Fruit fly (Drosophila melanogaster) whole organism, wandering third instar larva: ENCODE measurements around the gene hid.

Experiments used
- Abd-B ChIP-seq: fragments of >200 bp; optimal IDR thresholded peaks from 2 replicates; lab custom pipeline; 2017; ENCODE audit warnings: missing biosample characterization, missing genetic modification characterization
- CG32264 ChIP-seq: fragments of 200-800 bp; sonication (Bioruptor generic); optimal IDR thresholded peaks from 2 replicates; lab custom pipeline; 2016; ENCODE audit warnings: missing biosample characterization, missing genetic modification characterization
- CG9705 ChIP-seq: fragments of 200-800 bp; sonication (Bioruptor generic); optimal IDR thresholded peaks from 2 replicates; lab custom pipeline; 2018; ENCODE audit warnings: missing biosample characterization, mild to moderate bottlenecking, missing genetic modification characterization
- CrebA ChIP-seq: fragments of 200-800 bp; sonication (Bioruptor generic); optimal IDR thresholded peaks from 2 replicates; lab custom pipeline; 2016; ENCODE audit warnings: missing biosample characterization, mild to moderate bottlenecking, missing genetic modification characterization, borderline replicate concordance
- GATAd ChIP-seq: sonication (Bioruptor generic); optimal IDR thresholded peaks from 2 replicates; lab custom pipeline; 2016; ENCODE audit warnings: missing biosample characterization, missing genetic modification characterization
- HLH106 ChIP-seq: fragments of 200-800 bp; optimal IDR thresholded peaks from 3 replicates; lab custom pipeline; 2019; ENCODE audit warnings: missing biosample characterization, mild to moderate bottlenecking, missing genetic modification characterization, moderate library complexity
- Hnf4 ChIP-seq: fragments of 200-800 bp; sonication (Bioruptor generic); optimal IDR thresholded peaks from 2 replicates; lab custom pipeline; 2016; ENCODE audit warnings: missing biosample characterization, mild to moderate bottlenecking, missing genetic modification characterization
- Hr78 ChIP-seq: fragments of >200 bp; optimal IDR thresholded peaks from 2 replicates; lab custom pipeline; 2017; ENCODE audit warnings: missing biosample characterization, missing genetic modification characterization
- Hr83 ChIP-seq: fragments of 200-300 bp; sonication (Bioruptor generic); optimal IDR thresholded peaks from 2 replicates; lab custom pipeline; 2016; ENCODE audit warnings: missing biosample characterization, mild to moderate bottlenecking, missing genetic modification characterization, moderate library complexity; ENCODE audit not compliant: poor library complexity, severe bottlenecking
- Jra ChIP-seq: sonication (Bioruptor generic); optimal IDR thresholded peaks from 2 replicates; lab custom pipeline; 2016; ENCODE audit warnings: missing biosample characterization, missing genetic modification characterization
- Mio ChIP-seq: sonication (Bioruptor generic); optimal IDR thresholded peaks from 2 replicates; lab custom pipeline; 2016; ENCODE audit warnings: missing biosample characterization, missing genetic modification characterization
- Myc ChIP-seq: fragments of >200 bp; optimal IDR thresholded peaks from 2 replicates; lab custom pipeline; 2017
- N ChIP-seq: fragments of >200 bp; optimal IDR thresholded peaks from 2 replicates; lab custom pipeline; 2018; ENCODE audit warnings: missing biosample characterization, missing external identifiers, missing genetic modification characterization
- OdsH ChIP-seq: fragments of 200-800 bp; sonication (Bioruptor generic); optimal IDR thresholded peaks from 2 replicates; lab custom pipeline; 2016; ENCODE audit warnings: missing biosample characterization, mild to moderate bottlenecking, missing genetic modification characterization
- Rel ChIP-seq, 2 experiments: fragments of 200-800 bp; sonication (Bioruptor generic) in 1 of 2; optimal IDR thresholded peaks; 2 replicates in 1 of 2; 3 replicates in 1 of 2; lab custom pipeline; 2016 to 2019; ENCODE audit warnings: mild to moderate bottlenecking in 2 of 2, missing biosample characterization in 2 of 2, missing genetic modification characterization in 2 of 2, moderate library complexity in 1 of 2
- Sp1 ChIP-seq: fragments of 200-800 bp; sonication (Bioruptor generic); optimal IDR thresholded peaks from 3 replicates; lab custom pipeline; 2019; ENCODE audit warnings: missing biosample characterization, mild to moderate bottlenecking, missing genetic modification characterization, moderate library complexity
- Vsx2 ChIP-seq: fragments of 200-300, 225-300 bp; sonication (Bioruptor generic); optimal IDR thresholded peaks from 2 replicates; lab custom pipeline; 2018; ENCODE audit warnings: missing biosample characterization, missing genetic modification characterization; ENCODE audit not compliant: partially characterized antibody
- br ChIP-seq: fragments of 200-800 bp; sonication (Bioruptor generic); optimal IDR thresholded peaks from 2 replicates; lab custom pipeline; 2016; ENCODE audit warnings: missing biosample characterization, missing genetic modification characterization
- brk ChIP-seq: fragments of 200-800 bp; sonication (Bioruptor generic); optimal IDR thresholded peaks from 2 replicates; lab custom pipeline; 2016; ENCODE audit warnings: missing biosample characterization, mild to moderate bottlenecking, missing genetic modification characterization
- dl ChIP-seq, 2 experiments: fragments of 175-275, 200-275 bp in 1 of 2; fragments of 200-275 bp in 1 of 2; sonication (Bioruptor generic); optimal IDR thresholded peaks; lab custom pipeline; 2018; ENCODE audit warnings: mild to moderate bottlenecking in 2 of 2, missing biosample characterization in 2 of 2, missing genetic modification characterization in 2 of 2, moderate library complexity in 2 of 2; ENCODE audit not compliant: partially characterized antibody in 2 of 2, insufficient read depth in 1 of 2
- dmrt93B ChIP-seq: fragments of 200-800 bp; sonication (Bioruptor generic); optimal IDR thresholded peaks from 2 replicates; lab custom pipeline; 2018; ENCODE audit warnings: missing biosample characterization, mild to moderate bottlenecking, missing genetic modification characterization
- ey ChIP-seq: fragments of 200-800 bp; sonication (Bioruptor generic); optimal IDR thresholded peaks from 2 replicates; lab custom pipeline; 2016; ENCODE audit warnings: missing biosample characterization, missing genetic modification characterization
- foxo ChIP-seq, 2 experiments: fragments of 200-800 bp; sonication (Bioruptor generic); optimal IDR thresholded peaks; 2 replicates in 1 of 2; 3 replicates in 1 of 2; lab custom pipeline; 2016 to 2017; ENCODE audit warnings: missing biosample characterization in 2 of 2, missing genetic modification characterization in 2 of 2
- fru ChIP-seq: fragments of 200-800 bp; sonication (Bioruptor generic); optimal IDR thresholded peaks from 3 replicates; lab custom pipeline; 2016; ENCODE audit warnings: missing biosample characterization, mild to moderate bottlenecking, missing genetic modification characterization
- h ChIP-seq: fragments of 200-800 bp; sonication (Bioruptor generic); optimal IDR thresholded peaks from 3 replicates; lab custom pipeline; 2016; ENCODE audit warnings: missing biosample characterization, mild to moderate bottlenecking, missing genetic modification characterization
- jim ChIP-seq: fragments of 175-275, 200-325 bp; sonication (Bioruptor generic); optimal IDR thresholded peaks from 2 replicates; lab custom pipeline; 2016; ENCODE audit warnings: missing biosample characterization, mild to moderate bottlenecking, missing genetic modification characterization
- pan ChIP-seq: fragments of >200 bp; optimal IDR thresholded peaks from 2 replicates; lab custom pipeline; 2017
- psq ChIP-seq: fragments of 200-800 bp; sonication (Bioruptor generic); optimal IDR thresholded peaks from 3 replicates; lab custom pipeline; 2017; ENCODE audit warnings: missing biosample characterization, mild to moderate bottlenecking, missing genetic modification characterization, moderate library complexity
- rgr ChIP-seq: fragments of 200-800 bp; sonication (Bioruptor generic); optimal IDR thresholded peaks from 3 replicates; lab custom pipeline; 2016; ENCODE audit warnings: missing biosample characterization, mild to moderate bottlenecking, missing genetic modification characterization
- sage ChIP-seq: fragments of 200-800 bp; sonication (Bioruptor generic); optimal IDR thresholded peaks from 2 replicates; lab custom pipeline; 2016; ENCODE audit warnings: missing biosample characterization, mild to moderate bottlenecking, missing genetic modification characterization
- sv ChIP-seq: fragments of 200-800 bp; sonication (Bioruptor generic); optimal IDR thresholded peaks from 3 replicates; lab custom pipeline; 2016; ENCODE audit warnings: missing biosample characterization, missing genetic modification characterization
- usp ChIP-seq: fragments of >200 bp; optimal IDR thresholded peaks from 2 replicates; lab custom pipeline; 2017; ENCODE audit warnings: missing biosample characterization, missing genetic modification characterization
- woc ChIP-seq: sonication (Bioruptor generic); optimal IDR thresholded peaks from 2 replicates; lab custom pipeline; 2016; ENCODE audit warnings: missing biosample characterization, mild to moderate bottlenecking, missing genetic modification characterization

The hid gene

dm6 chr3L:18154140-18154539, 31.3 kb downstream of the hid start:
- TF ChIP-seq foxo (GFP tag; optimal IDR thresholded peaks at IDR 0.05; lab: Kevin White, UChicago) (no peak), woc (no peak), Rel (GFP tag; optimal IDR thresholded peaks at IDR 0.05; lab: Kevin White, UChicago) (no peak), Rel (tag; optimal IDR thresholded peaks at IDR 0.05; lab: Kevin White, UChicago) (peak; percentile 97), HLH106 (tag; lab: Kevin White, UChicago) (no peak), Abd-B (GFP tag; lab: Kevin White, UChicago) (no peak), h (GFP tag; lab: Kevin White, UChicago) (no peak)

- TF ChIP-seq Myc (lab: Kevin White, UChicago) (no peak), OdsH (peak; percentile 88), sv (GFP tag; lab: Kevin White, UChicago) (peak; percentile 87), psq (peak; percentile 77), sage (peak; percentile 5), ey (GFP tag; lab: Kevin White, UChicago) (peak; percentile 62), foxo (GFP tag; optimal IDR thresholded peaks at IDR 0.05; lab: Kevin White, UChicago) (peak in 1 of 2 experiments; percentile 87), Mio (GFP tag; lab: Kevin White, UChicago) (no peak), woc (peak; percentile 10), CG32264 (no peak), Hr78 (GFP tag; lab: Kevin White, UChicago) (no peak), Jra (GFP tag; lab: Kevin White, UChicago) (peak; percentile 6), CG9705 (GFP tag; lab: Kevin White, UChicago) (peak; percentile 58), fru (GFP tag; lab: Kevin White, UChicago) (peak; percentile 77), Sp1 (GFP tag; lab: Kevin White, UChicago) (peak; percentile 88), br (GFP tag; lab: Kevin White, UChicago) (peak; percentile 58), Vsx2 (GFP tag; lab: Kevin White, UChicago) (no peak), pan (lab: Kevin White, UChicago) (no peak), jim (GFP tag; lab: Kevin White, UChicago) (no peak), brk (GFP tag; lab: Kevin White, UChicago) (peak; percentile 11), Hnf4 (GFP tag; lab: Kevin White, UChicago) (peak; percentile 65), dmrt93B (GFP tag; lab: Kevin White, UChicago) (peak; percentile 76), h (GFP tag; lab: Kevin White, UChicago) (peak; percentile 81), HLH106 (tag; lab: Kevin White, UChicago) (peak; percentile 86), rgr (peak; percentile 78), Hr83 (GFP tag; lab: Kevin White, UChicago) (no peak)
Measured at dm6 chr3L:18148418-18148973, 36.9 kb downstream of the hid start, which contains the start of gene CG7330. CG7330 (plus strand) TSS chr3L:18148923.

DNA sequence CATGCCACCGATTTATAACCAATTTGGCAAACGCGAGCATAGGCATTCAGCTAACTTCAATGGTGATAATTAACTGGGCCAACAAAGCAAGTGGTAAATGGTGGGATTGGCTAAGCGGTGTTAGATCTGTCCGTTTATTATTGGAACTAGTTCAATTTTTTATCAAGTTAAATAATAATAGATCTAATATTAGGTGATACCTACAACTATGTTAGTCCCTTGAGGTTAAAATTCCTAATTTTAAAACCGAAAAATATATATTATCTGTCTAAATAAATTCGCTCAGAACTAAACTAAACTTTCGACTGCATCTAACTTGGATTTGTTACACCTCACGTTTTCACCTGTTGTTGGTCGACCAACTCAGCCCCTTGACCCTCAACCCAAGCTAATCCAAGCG, 37.8 kb downstream of the hid start:
- TF ChIP-seq usp = no peak
- no peak for TF ChIP-seq Jra (GFP tag; lab: Kevin White, UChicago)
- TF ChIP-seq Vsx2 (GFP tag; lab: Kevin White, UChicago) = no peak
- no peak for TF ChIP-seq CrebA (GFP tag; lab: Kevin White, UChicago)
- TF ChIP-seq dl (GFP tag; optimal IDR thresholded peaks at IDR 0.05; lab: Kevin White, UChicago; ENCODE audit: insufficient read depth in 1 of 2, partially characterized antibody in 2 of 2) = no peak
- TF ChIP-seq Hr83 (GFP tag; lab: Kevin White, UChicago) = no peak
- no peak for TF ChIP-seq sv (GFP tag; lab: Kevin White, UChicago)
- TF ChIP-seq sage = no peak
- TF ChIP-seq Sp1 (GFP tag; lab: Kevin White, UChicago) = no peak
- TF ChIP-seq dmrt93B (GFP tag; lab: Kevin White, UChicago) = no peak
- no peak for TF ChIP-seq Myc (lab: Kevin White, UChicago)
- no peak for TF ChIP-seq GATAd (GFP tag; lab: Kevin White, UChicago)
- no peak for TF ChIP-seq br (GFP tag; lab: Kevin White, UChicago)
- no peak for TF ChIP-seq OdsH
- TF ChIP-seq pan (lab: Kevin White, UChicago) = no peak
- TF ChIP-seq Mio (GFP tag; lab: Kevin White, UChicago) = no peak
- TF ChIP-seq N (GFP tag; lab: Kevin White, UChicago) = no peak
- no peak for TF ChIP-seq foxo (GFP tag; optimal IDR thresholded peaks at IDR 0.05; lab: Kevin White, UChicago)
- TF ChIP-seq Rel (GFP tag; optimal IDR thresholded peaks at IDR 0.05; lab: Kevin White, UChicago) = no peak
- no peak for TF ChIP-seq Rel (tag; optimal IDR thresholded peaks at IDR 0.05; lab: Kevin White, UChicago)
- no peak for TF ChIP-seq h (GFP tag; lab: Kevin White, UChicago)
